ENCODE assay signal across 1 fruit fly cellular context in genomic region chrX:7604503-7604969, dm6.
TF ChIP-seq lines count a peak whose summit lies in the region.

No protein-coding gene starts in this region.

TF ChIP-seq in whole organism, embryonic, 481 proteins besides CTCF, POLR2A, EP300 and RAD21 (continued from another document):
- TF ChIP-seq hth (optimal IDR thresholded peaks at IDR 0.05; lab: Kevin White, UChicago): no peak
- no peak for TF ChIP-seq CG15514 (GFP tag; optimal IDR thresholded peaks at IDR 0.05; lab: Kevin White, UChicago)
- TF ChIP-seq CG31441 (GFP tag; IDR thresholded peaks at IDR 0.05; lab: Robert Waterston, UW): no peak
- peak; percentile 92 for TF ChIP-seq abd-A (tag; optimal IDR thresholded peaks at IDR 0.05; lab: Kevin White, UChicago)
- no peak for TF ChIP-seq Fer2 (tag; optimal IDR thresholded peaks at IDR 0.05; lab: Kevin White, UChicago)
- peak in 1 of 2 experiments; percentile 52 for TF ChIP-seq insv (GFP tag; optimal IDR thresholded peaks at IDR 0.05; lab: Kevin White, UChicago)
- peak; percentile 97 for TF ChIP-seq sqz (GFP tag; optimal IDR thresholded peaks at IDR 0.05; lab: Kevin White, UChicago)
- peak; percentile 96 for TF ChIP-seq Nf-YB (GFP tag; optimal IDR thresholded peaks at IDR 0.05; lab: Kevin White, UChicago)
- peak; percentile 93 for TF ChIP-seq CG4360 (GFP tag; IDR thresholded peaks at IDR 0.05; lab: Robert Waterston, UW)
- TF ChIP-seq Xbp1 (GFP tag; optimal IDR thresholded peaks at IDR 0.05; lab: Kevin White, UChicago): no peak
- peak; percentile 73 for TF ChIP-seq bbx (GFP tag; IDR thresholded peaks at IDR 0.05; lab: Robert Waterston, UW; ENCODE audit: partially characterized antibody)
- TF ChIP-seq CG6689 (GFP tag; IDR thresholded peaks at IDR 0.05; lab: Robert Waterston, UW): no peak
- TF ChIP-seq da (GFP tag; optimal IDR thresholded peaks at IDR 0.05; lab: Kevin White, UChicago): peak; percentile 41
- no peak for TF ChIP-seq Dip3 (GFP tag; optimal IDR thresholded peaks at IDR 0.05; lab: Kevin White, UChicago)
- TF ChIP-seq Max (GFP tag; optimal IDR thresholded peaks at IDR 0.05; lab: Kevin White, UChicago): no peak
- TF ChIP-seq crol (GFP tag; IDR thresholded peaks at IDR 0.05; lab: Robert Waterston, UW): peak; percentile 57
- TF ChIP-seq cad (GFP tag; optimal IDR thresholded peaks at IDR 0.05; lab: Kevin White, UChicago): peak; percentile 72
- TF ChIP-seq Med (GFP tag; lab: Kevin White, UChicago): peak; percentile 53
- no peak for TF ChIP-seq ap (GFP tag; IDR thresholded peaks at IDR 0.05; lab: Robert Waterston, UW)
- no peak for TF ChIP-seq dimm (GFP tag; IDR thresholded peaks at IDR 0.05; lab: Robert Waterston, UW)
- no peak for TF ChIP-seq CG10654 (GFP tag; optimal IDR thresholded peaks at IDR 0.05; lab: Kevin White, UChicago)
- peak; percentile 9 for TF ChIP-seq salm (tag; optimal IDR thresholded peaks at IDR 0.05; lab: Kevin White, UChicago)
- TF ChIP-seq cg (GFP tag; optimal IDR thresholded peaks at IDR 0.05; lab: Kevin White, UChicago): peak; percentile 88
- peak; percentile 47 for TF ChIP-seq yki (optimal IDR thresholded peaks at IDR 0.05; lab: Kevin White, UChicago)
- TF ChIP-seq trem (tag; optimal IDR thresholded peaks at IDR 0.05; lab: Kevin White, UChicago): no peak
- TF ChIP-seq chm (GFP tag; IDR thresholded peaks at IDR 0.05; lab: Robert Waterston, UW): 0 out of 2 replicates have a peak, but pooled peaks have one; percentile 34
- no peak for TF ChIP-seq CG16813 (GFP tag; IDR thresholded peaks at IDR 0.05; lab: Robert Waterston, UW; ENCODE audit: partially characterized antibody)
- peak; percentile 73 for TF ChIP-seq CG32772 (GFP tag; IDR thresholded peaks at IDR 0.05; lab: Robert Waterston, UW)
- TF ChIP-seq esg (GFP tag; conservative IDR thresholded peaks at IDR 0.05; lab: Robert Waterston, UW): no peak
- peak; percentile 89 for TF ChIP-seq nerfin-1 (tag; optimal IDR thresholded peaks at IDR 0.05; lab: Kevin White, UChicago)
- TF ChIP-seq gcm (GFP tag; optimal IDR thresholded peaks at IDR 0.05; lab: Kevin White, UChicago): peak; percentile 9
- TF ChIP-seq HLH4C (GFP tag; IDR thresholded peaks at IDR 0.05; lab: Robert Waterston, UW; ENCODE audit: partially characterized antibody): peak; percentile 38; the same call in 1 of the 3 replicates
- peak; percentile 18 for TF ChIP-seq gro (GFP tag; optimal IDR thresholded peaks at IDR 0.05; lab: Kevin White, UChicago)
- peak; percentile 33 for TF ChIP-seq CG8924 (tag; optimal IDR thresholded peaks at IDR 0.05; lab: Kevin White, UChicago)
- TF ChIP-seq sens (GFP tag; lab: Kevin White, UChicago): peak; percentile 46
- peak; percentile 54; the same call in 1 of the 2 replicates for TF ChIP-seq sens-2 (GFP tag; IDR thresholded peaks at IDR 0.05; lab: Robert Waterston, UW)
- peak; percentile 71 for TF ChIP-seq lbe (GFP tag; optimal IDR thresholded peaks at IDR 0.05; lab: Kevin White, UChicago)
